Fruit fly (Drosophila melanogaster): ENCODE measurements around the gene CG6138.

CG6138 gene

dm6 chr2L:10522174-10522893 is 44.7 kb upstream of the CG6138 start (continued):
- TF ChIP-seq Bgb (GFP tag; IDR thresholded peaks at IDR 0.05; ENCODE audit: partially characterized antibody): no peak
- TF ChIP-seq Elba2 (GFP tag; optimal IDR thresholded peaks at IDR 0.05): no peak
- TF ChIP-seq Scr (GFP tag; IDR thresholded peaks at IDR 0.05; ENCODE audit: partially characterized antibody): no peak
- TF ChIP-seq crp (GFP tag; optimal IDR thresholded peaks at IDR 0.05): peak in 1 of 2 experiments; percentile 6
- peak; percentile 66 for TF ChIP-seq CG32772 (GFP tag; IDR thresholded peaks at IDR 0.05)
- no peak for TF ChIP-seq CG17802 (tag; optimal IDR thresholded peaks at IDR 0.05)
- no peak for TF ChIP-seq toy (GFP tag; IDR thresholded peaks at IDR 0.05)
- peak; percentile 67 for TF ChIP-seq CG3281 (GFP tag; optimal IDR thresholded peaks at IDR 0.05)
- no peak for TF ChIP-seq bigmax (GFP tag; optimal IDR thresholded peaks at IDR 0.05)
- peak; percentile 79 for TF ChIP-seq CG12659 (GFP tag; optimal IDR thresholded peaks at IDR 0.05)
- TF ChIP-seq chif (GFP tag; optimal IDR thresholded peaks at IDR 0.05): no peak
- no peak for TF ChIP-seq fd64A (GFP tag; optimal IDR thresholded peaks at IDR 0.05)
- no peak for TF ChIP-seq repo (GFP tag; optimal IDR thresholded peaks at IDR 0.05)
- no peak for TF ChIP-seq CG4328 (GFP tag; optimal IDR thresholded peaks at IDR 0.05)
- TF ChIP-seq nerfin-2 (GFP tag; IDR thresholded peaks at IDR 0.05; ENCODE audit: partially characterized antibody): no peak
- TF ChIP-seq CG4730 (GFP tag; IDR thresholded peaks at IDR 0.05): peak; percentile 51; the same call in 1 of the 2 replicates
- 0 out of 2 replicates have a peak, but pooled peaks have one; percentile 13 for TF ChIP-seq CG32767 (GFP tag; IDR thresholded peaks at IDR 0.05)
- TF ChIP-seq z (GFP tag; IDR thresholded peaks at IDR 0.05): no peak; the same call in 2 of the 3 replicates
- TF ChIP-seq Hr51 (GFP tag; optimal IDR thresholded peaks at IDR 0.05): peak in 1 of 2 experiments; percentile 79
- peak; percentile 85 for TF ChIP-seq scrt (GFP tag; optimal IDR thresholded peaks at IDR 0.05)
- TF ChIP-seq bbx (GFP tag; IDR thresholded peaks at IDR 0.05; ENCODE audit: partially characterized antibody): no peak
- no peak for TF ChIP-seq Kr (GFP tag; optimal IDR thresholded peaks at IDR 0.05)
- TF ChIP-seq CG15601 (tag; optimal IDR thresholded peaks at IDR 0.05): peak; percentile 11
- TF ChIP-seq stc (GFP tag; IDR thresholded peaks at IDR 0.05): peak; percentile 43; the same call in 1 of the 2 replicates
- no peak for TF ChIP-seq CG17912 (GFP tag; optimal IDR thresholded peaks at IDR 0.05)
- TF ChIP-seq Chrac-16 (GFP tag; optimal IDR thresholded peaks at IDR 0.05): peak; percentile 42
- no peak for TF ChIP-seq Hey (tag; optimal IDR thresholded peaks at IDR 0.05)
- peak; percentile 65 for TF ChIP-seq CG18262 (tag; optimal IDR thresholded peaks at IDR 0.05)
- TF ChIP-seq mirr (GFP tag; optimal IDR thresholded peaks at IDR 0.05): no peak
- TF ChIP-seq CG2120 (GFP tag; optimal IDR thresholded peaks at IDR 0.05): peak; percentile 51
- no peak for TF ChIP-seq CG17186 (GFP tag; optimal IDR thresholded peaks at IDR 0.05)
- TF ChIP-seq Xbp1 (GFP tag; optimal IDR thresholded peaks at IDR 0.05): peak; percentile 65
- peak; percentile 62 for TF ChIP-seq abd-A (tag; optimal IDR thresholded peaks at IDR 0.05)
- peak; percentile 42; the same call in 1 of the 2 replicates for TF ChIP-seq E2f2 (GFP tag; IDR thresholded peaks at IDR 0.05)
- no peak for TF ChIP-seq CG34376 (GFP tag; optimal IDR thresholded peaks at IDR 0.05)
- TF ChIP-seq salm (tag; optimal IDR thresholded peaks at IDR 0.05): peak; percentile 17
- peak; percentile 11 for TF ChIP-seq fd3F (GFP tag; optimal IDR thresholded peaks at IDR 0.05)
- TF ChIP-seq Ets65A (GFP tag): peak; percentile 66
- peak; percentile 28 for TF ChIP-seq Dek (tag; optimal IDR thresholded peaks at IDR 0.05)
- no peak for TF ChIP-seq CG8765 (GFP tag; IDR thresholded peaks at IDR 0.05)
- no peak for TF ChIP-seq Med (GFP tag)
- no peak for TF ChIP-seq CG30431 (GFP tag; optimal IDR thresholded peaks at IDR 0.05)
- TF ChIP-seq nmo (GFP tag; optimal IDR thresholded peaks at IDR 0.05): peak; percentile 79
- TF ChIP-seq CG10543 (GFP tag; optimal IDR thresholded peaks at IDR 0.05): no peak
- TF ChIP-seq CG15269 (tag; optimal IDR thresholded peaks at IDR 0.05): peak; percentile 76
- no peak for TF ChIP-seq fu2 (GFP tag; optimal IDR thresholded peaks at IDR 0.05)
- peak; percentile 40; the same call in 1 of the 3 replicates for TF ChIP-seq Optix (GFP tag; IDR thresholded peaks at IDR 0.05)
- TF ChIP-seq H15 (GFP tag; IDR thresholded peaks at IDR 0.05): 0 out of 3 replicates have a peak, but pooled peaks have one; percentile 33

Measured in whole organism, embryonic.